Fruit fly (Drosophila melanogaster): ENCODE data around the gene Shaw.

Gene Shaw

DNA sequence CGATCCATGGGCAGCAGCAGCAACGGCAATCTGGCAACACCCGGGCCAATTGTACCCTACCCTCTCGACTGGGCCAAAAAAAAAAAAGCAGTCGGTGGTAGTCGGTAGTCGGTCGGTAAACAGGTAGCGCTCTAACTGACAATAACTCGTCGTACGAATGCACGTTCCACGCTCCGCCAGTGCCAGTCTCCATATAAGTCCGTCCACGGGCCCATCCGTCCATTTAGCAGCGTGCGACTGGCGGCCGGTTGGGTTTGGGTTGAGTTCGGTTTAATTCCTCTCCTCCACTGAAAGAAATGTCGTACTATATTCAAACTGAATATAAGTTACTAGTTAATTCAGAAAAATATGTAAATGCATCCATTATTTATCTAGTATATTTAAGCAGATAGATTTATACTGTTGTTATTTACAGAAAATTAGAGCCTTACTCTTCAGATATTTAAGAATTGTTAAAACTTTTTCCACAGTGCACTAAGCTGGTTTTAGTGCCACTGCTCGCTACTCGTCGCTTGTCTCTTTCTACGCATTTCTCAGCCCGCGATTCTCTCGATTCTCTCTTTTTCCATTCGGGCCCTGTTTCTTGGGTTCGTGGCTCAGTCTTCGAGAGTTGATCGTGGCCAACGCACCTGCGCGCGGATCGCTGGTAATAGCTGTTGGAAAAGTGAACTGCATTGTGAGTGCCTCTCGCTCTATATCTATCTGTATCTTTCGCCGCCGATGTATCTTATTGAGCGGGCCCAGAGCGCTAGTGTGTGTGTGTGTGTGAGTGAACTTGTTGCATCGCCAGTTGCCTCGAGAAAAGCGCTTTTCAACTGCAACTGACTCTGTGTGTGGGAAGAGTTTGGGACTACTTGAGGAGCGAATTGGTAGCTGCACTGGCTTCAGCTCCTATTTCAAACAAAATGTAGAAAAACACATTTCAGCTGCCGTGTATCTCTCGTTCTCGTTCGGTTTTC lies 53.4 kb downstream of the Shaw start, which contains the start of gene bowl:
Gene bowl, plus strand, starts transcription at position 592 of the 959 bp plus-strand sequence.
- TF ChIP-seq Mnt (GFP tag; optimal IDR thresholded peaks at IDR 0.05) (peak; percentile 61), cic (GFP tag; optimal IDR thresholded peaks at IDR 0.05) (peak; percentile 54), Clk (GFP tag; optimal IDR thresholded peaks at IDR 0.05) (no peak), CG1620 (GFP tag; optimal IDR thresholded peaks at IDR 0.05) (peak; percentile 61), cnc (optimal IDR thresholded peaks at IDR 0.05) (no peak), CG12768 (GFP tag; optimal IDR thresholded peaks at IDR 0.05) (peak; percentile 69), pad (GFP tag; optimal IDR thresholded peaks at IDR 0.05) (peak; percentile 35), CG7045 (GFP tag; optimal IDR thresholded peaks at IDR 0.05) (peak; percentile 80), Crg-1 (GFP tag; optimal IDR thresholded peaks at IDR 0.05) (peak; percentile 70), kay (GFP tag; ENCODE audit: borderline replicate concordance) (no peak), ovo (GFP tag; optimal IDR thresholded peaks at IDR 0.05) (peak; percentile 56), toe (GFP tag; optimal IDR thresholded peaks at IDR 0.05) (peak; percentile 66), CG14711 (tag; optimal IDR thresholded peaks at IDR 0.05) (peak; percentile 70), CG5204 (GFP tag; optimal IDR thresholded peaks at IDR 0.05) (peak; percentile 82), bab1 (GFP tag; optimal IDR thresholded peaks at IDR 0.05) (peak; percentile 88), CG33017 (tag; optimal IDR thresholded peaks at IDR 0.05) (peak; percentile 94), CG7101 (tag; optimal IDR thresholded peaks at IDR 0.05) (peak; percentile 94), Hr96 (GFP tag; optimal IDR thresholded peaks at IDR 0.05) (peak; percentile 73), tj (GFP tag; optimal IDR thresholded peaks at IDR 0.05) (peak; percentile 69), CG11617 (GFP tag; optimal IDR thresholded peaks at IDR 0.05) (peak; percentile 83)

- TF ChIP-seq cic (GFP tag; optimal IDR thresholded peaks at IDR 0.05) = no peak
- no peak for TF ChIP-seq bab1 (GFP tag; optimal IDR thresholded peaks at IDR 0.05)
- no peak for TF ChIP-seq CG5204 (GFP tag; optimal IDR thresholded peaks at IDR 0.05)
- no peak for TF ChIP-seq CG11617 (GFP tag; optimal IDR thresholded peaks at IDR 0.05)
- TF ChIP-seq Clk (GFP tag; optimal IDR thresholded peaks at IDR 0.05) = no peak
- no peak for TF ChIP-seq pad (GFP tag; optimal IDR thresholded peaks at IDR 0.05)
- no peak for TF ChIP-seq ovo (GFP tag; optimal IDR thresholded peaks at IDR 0.05)
- TF ChIP-seq CG12768 (GFP tag; optimal IDR thresholded peaks at IDR 0.05) = no peak
- no peak for TF ChIP-seq CG1620 (GFP tag; optimal IDR thresholded peaks at IDR 0.05)
- no peak for TF ChIP-seq Hr96 (GFP tag; optimal IDR thresholded peaks at IDR 0.05)
- no peak for TF ChIP-seq CG7045 (GFP tag; optimal IDR thresholded peaks at IDR 0.05)
- no peak for TF ChIP-seq cnc (optimal IDR thresholded peaks at IDR 0.05)
- no peak for TF ChIP-seq Crg-1 (GFP tag; optimal IDR thresholded peaks at IDR 0.05)
- no peak for TF ChIP-seq kay (GFP tag; ENCODE audit: borderline replicate concordance)
- TF ChIP-seq CG14711 (tag; optimal IDR thresholded peaks at IDR 0.05) = no peak
- no peak for TF ChIP-seq CG7101 (tag; optimal IDR thresholded peaks at IDR 0.05)
These were observed 54.1 kb downstream of the Shaw start for dm6 chr2L:3772068-3772428.

dm6 chr2L:3772599-3772936 lies 54.6 kb downstream of the Shaw start:
- TF ChIP-seq CG7101 (tag; optimal IDR thresholded peaks at IDR 0.05) = no peak
- no peak for TF ChIP-seq CG14711 (tag; optimal IDR thresholded peaks at IDR 0.05)
- no peak for TF ChIP-seq cic (GFP tag; optimal IDR thresholded peaks at IDR 0.05)
- no peak for TF ChIP-seq Mnt (GFP tag; optimal IDR thresholded peaks at IDR 0.05)
- no peak for TF ChIP-seq bab1 (GFP tag; optimal IDR thresholded peaks at IDR 0.05)
- no peak for TF ChIP-seq tj (GFP tag; optimal IDR thresholded peaks at IDR 0.05)
- TF ChIP-seq Crg-1 (GFP tag; optimal IDR thresholded peaks at IDR 0.05) = no peak
- TF ChIP-seq ovo (GFP tag; optimal IDR thresholded peaks at IDR 0.05) = no peak
- TF ChIP-seq pad (GFP tag; optimal IDR thresholded peaks at IDR 0.05) = no peak
- TF ChIP-seq CG33017 (tag; optimal IDR thresholded peaks at IDR 0.05) = no peak
- TF ChIP-seq CG5204 (GFP tag; optimal IDR thresholded peaks at IDR 0.05) = no peak
- TF ChIP-seq Hr96 (GFP tag; optimal IDR thresholded peaks at IDR 0.05) = no peak
- TF ChIP-seq toe (GFP tag; optimal IDR thresholded peaks at IDR 0.05) = no peak
- TF ChIP-seq kay (GFP tag; ENCODE audit: borderline replicate concordance) = no peak
- TF ChIP-seq cnc (optimal IDR thresholded peaks at IDR 0.05) = no peak
- TF ChIP-seq CG12768 (GFP tag; optimal IDR thresholded peaks at IDR 0.05) = no peak
- TF ChIP-seq CG1620 (GFP tag; optimal IDR thresholded peaks at IDR 0.05) = no peak

dm6 chr2L:3772937-3773623 lies 55.1 kb downstream of the Shaw start:
- TF ChIP-seq cnc (optimal IDR thresholded peaks at IDR 0.05) (no peak), CG7101 (tag; optimal IDR thresholded peaks at IDR 0.05) (no peak), CG11617 (GFP tag; optimal IDR thresholded peaks at IDR 0.05) (no peak), CG5204 (GFP tag; optimal IDR thresholded peaks at IDR 0.05) (no peak), bab1 (GFP tag; optimal IDR thresholded peaks at IDR 0.05) (no peak), toe (GFP tag; optimal IDR thresholded peaks at IDR 0.05) (no peak), CG1620 (GFP tag; optimal IDR thresholded peaks at IDR 0.05) (no peak), pad (GFP tag; optimal IDR thresholded peaks at IDR 0.05) (no peak), CG14711 (tag; optimal IDR thresholded peaks at IDR 0.05) (no peak), Crg-1 (GFP tag; optimal IDR thresholded peaks at IDR 0.05) (no peak), Mnt (GFP tag; optimal IDR thresholded peaks at IDR 0.05) (no peak)

dm6 chr2L:3773624-3773978 lies 55.6 kb downstream of the Shaw start:
- TF ChIP-seq CG7101 (tag; optimal IDR thresholded peaks at IDR 0.05) (no peak), tj (GFP tag; optimal IDR thresholded peaks at IDR 0.05) (no peak), CG14711 (tag; optimal IDR thresholded peaks at IDR 0.05) (no peak), ovo (GFP tag; optimal IDR thresholded peaks at IDR 0.05) (no peak), CG7045 (GFP tag; optimal IDR thresholded peaks at IDR 0.05) (no peak), Hr96 (GFP tag; optimal IDR thresholded peaks at IDR 0.05) (no peak), kay (GFP tag; ENCODE audit: borderline replicate concordance) (no peak), CG12768 (GFP tag; optimal IDR thresholded peaks at IDR 0.05) (no peak), toe (GFP tag; optimal IDR thresholded peaks at IDR 0.05) (no peak), Clk (GFP tag; optimal IDR thresholded peaks at IDR 0.05) (no peak), CG11617 (GFP tag; optimal IDR thresholded peaks at IDR 0.05) (no peak), CG1620 (GFP tag; optimal IDR thresholded peaks at IDR 0.05) (no peak)
